Fruit fly (Drosophila melanogaster): ENCODE results near the gene ncm.

The ncm gene

DNA sequence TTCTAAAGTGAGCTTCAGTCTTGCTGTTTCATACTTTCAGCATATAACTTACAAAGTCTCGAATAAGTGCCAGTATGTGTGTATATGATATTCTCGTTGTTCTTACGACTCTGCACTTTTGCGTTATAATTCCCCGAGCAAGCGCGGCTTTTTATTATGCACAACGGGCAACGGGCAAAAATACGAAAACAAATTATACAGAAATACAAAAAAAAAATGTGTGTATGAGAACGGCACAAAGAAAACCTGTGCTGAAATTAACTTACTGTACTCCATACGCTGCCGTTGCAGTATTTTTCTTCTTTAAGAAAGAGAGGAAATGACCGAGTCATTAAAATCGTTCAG, 30.4 kb upstream of the ncm start:
- TF ChIP-seq Snoo (tag; optimal IDR thresholded peaks at IDR 0.05) (no peak), CG4496 (GFP tag; IDR thresholded peaks at IDR 0.05) (0 out of 3 replicates have a peak, but pooled peaks have one; percentile 25), CG10348 (GFP tag; IDR thresholded peaks at IDR 0.05) (no peak), EcR (GFP tag; optimal IDR thresholded peaks at IDR 0.05) (peak; percentile 7)

dm6 chr2L:18478509-18479176, 29.9 kb upstream of the ncm start:
- TF ChIP-seq CG14655 (GFP tag; optimal IDR thresholded peaks at IDR 0.05) (no peak), CG12605 (GFP tag; IDR thresholded peaks at IDR 0.05) (no peak), CG17806 (tag; optimal IDR thresholded peaks at IDR 0.05) (no peak), CG9948 (tag; optimal IDR thresholded peaks at IDR 0.05) (no peak), rn (GFP tag; IDR thresholded peaks at IDR 0.05) (no peak), gl (tag; optimal IDR thresholded peaks at IDR 0.05) (no peak), Ets98B (GFP tag; IDR thresholded peaks at IDR 0.05) (no peak), CG10348 (GFP tag; IDR thresholded peaks at IDR 0.05) (no peak), CG13204 (GFP tag; optimal IDR thresholded peaks at IDR 0.05) (no peak), fd96Ca (GFP tag; IDR thresholded peaks at IDR 0.05) (no peak), CG15710 (tag; optimal IDR thresholded peaks at IDR 0.05) (no peak), Pif1B (GFP tag; optimal IDR thresholded peaks at IDR 0.05) (no peak), CG8159 (tag; optimal IDR thresholded peaks at IDR 0.05) (no peak), Snoo (tag; optimal IDR thresholded peaks at IDR 0.05) (no peak), CG34367 (tag; optimal IDR thresholded peaks at IDR 0.05) (no peak), D1 (tag; optimal IDR thresholded peaks at IDR 0.05) (no peak), Pif1A (GFP tag; optimal IDR thresholded peaks at IDR 0.05) (no peak), CG8301 (tag; optimal IDR thresholded peaks at IDR 0.05) (no peak)

dm6 chr2L:18477455-18477854, 28.7 kb upstream of the ncm start:
- peak; percentile 75 for TF ChIP-seq Snoo (tag; optimal IDR thresholded peaks at IDR 0.05)
- TF ChIP-seq CG32121 (GFP tag; IDR thresholded peaks at IDR 0.05), result peak; percentile 47; the same call in 1 of the 2 replicates
- peak; percentile 85 for TF ChIP-seq Pif1A (GFP tag; optimal IDR thresholded peaks at IDR 0.05)
- TF ChIP-seq CG15710 (tag; optimal IDR thresholded peaks at IDR 0.05), result peak; percentile 94
- peak; percentile 86 for TF ChIP-seq CG34367 (tag; optimal IDR thresholded peaks at IDR 0.05)
- peak; percentile 63 for TF ChIP-seq CG12605 (GFP tag; IDR thresholded peaks at IDR 0.05)
- peak; percentile 87 for TF ChIP-seq CG9948 (tag; optimal IDR thresholded peaks at IDR 0.05)
- TF ChIP-seq rn (GFP tag; IDR thresholded peaks at IDR 0.05), result peak; percentile 74
- TF ChIP-seq EcR (GFP tag; optimal IDR thresholded peaks at IDR 0.05), result peak; percentile 78
- peak; percentile 89 for TF ChIP-seq CG17806 (tag; optimal IDR thresholded peaks at IDR 0.05)
- no peak for TF ChIP-seq CG10348 (GFP tag; IDR thresholded peaks at IDR 0.05)
- TF ChIP-seq CG4496 (GFP tag; IDR thresholded peaks at IDR 0.05), result peak; percentile 85
- peak; percentile 64 for TF ChIP-seq CG8301 (tag; optimal IDR thresholded peaks at IDR 0.05)
- TF ChIP-seq Ets98B (GFP tag; IDR thresholded peaks at IDR 0.05), result peak; percentile 72
- peak; percentile 73 for TF ChIP-seq D1 (tag; optimal IDR thresholded peaks at IDR 0.05)
- peak; percentile 77 for TF ChIP-seq gl (tag; optimal IDR thresholded peaks at IDR 0.05)
- peak; percentile 73 for TF ChIP-seq CG14655 (GFP tag; optimal IDR thresholded peaks at IDR 0.05)
- TF ChIP-seq fd96Ca (GFP tag; IDR thresholded peaks at IDR 0.05), result 0 out of 3 replicates have a peak, but pooled peaks have one; percentile 25
- TF ChIP-seq CG8159 (tag; optimal IDR thresholded peaks at IDR 0.05), result peak; percentile 93
- peak; percentile 78 for TF ChIP-seq Pif1B (GFP tag; optimal IDR thresholded peaks at IDR 0.05)
- peak; percentile 76 for TF ChIP-seq CG13204 (GFP tag; optimal IDR thresholded peaks at IDR 0.05)

dm6 chr2L:18469544-18470109, 20.9 kb upstream of the ncm start:
- TF ChIP-seq CG4496 (GFP tag; IDR thresholded peaks at IDR 0.05) (peak; percentile 57; the same call in 1 of the 3 replicates), Snoo (tag; optimal IDR thresholded peaks at IDR 0.05) (peak; percentile 47), CG17806 (tag; optimal IDR thresholded peaks at IDR 0.05) (no peak), EcR (GFP tag; optimal IDR thresholded peaks at IDR 0.05) (peak; percentile 91)

- TF ChIP-seq CG9948 (tag; optimal IDR thresholded peaks at IDR 0.05) (no peak), CG4496 (GFP tag; IDR thresholded peaks at IDR 0.05) (peak; percentile 71), CG34367 (tag; optimal IDR thresholded peaks at IDR 0.05) (no peak), Snoo (tag; optimal IDR thresholded peaks at IDR 0.05) (no peak), gl (tag; optimal IDR thresholded peaks at IDR 0.05) (no peak), EcR (GFP tag; optimal IDR thresholded peaks at IDR 0.05) (peak; percentile 99), CG15710 (tag; optimal IDR thresholded peaks at IDR 0.05) (no peak), CG14655 (GFP tag; optimal IDR thresholded peaks at IDR 0.05) (peak; percentile 31), fd96Ca (GFP tag; IDR thresholded peaks at IDR 0.05) (peak; percentile 75; the same call in 2 of the 3 replicates), CG32121 (GFP tag; IDR thresholded peaks at IDR 0.05) (no peak; the same call in 1 of the 2 replicates), CG13204 (GFP tag; optimal IDR thresholded peaks at IDR 0.05) (no peak), rn (GFP tag; IDR thresholded peaks at IDR 0.05) (peak; percentile 62), CG8301 (tag; optimal IDR thresholded peaks at IDR 0.05) (peak; percentile 25), CG8159 (tag; optimal IDR thresholded peaks at IDR 0.05) (no peak), D1 (tag; optimal IDR thresholded peaks at IDR 0.05) (no peak), Pif1A (GFP tag; optimal IDR thresholded peaks at IDR 0.05) (peak; percentile 15), CG17806 (tag; optimal IDR thresholded peaks at IDR 0.05) (no peak), CG10348 (GFP tag; IDR thresholded peaks at IDR 0.05) (no peak), Ets98B (GFP tag; IDR thresholded peaks at IDR 0.05) (peak; percentile 79), Pif1B (GFP tag; optimal IDR thresholded peaks at IDR 0.05) (no peak), CG12605 (GFP tag; IDR thresholded peaks at IDR 0.05) (no peak)
These were observed 19.9 kb upstream of the ncm start for dm6 chr2L:18468607-18469015.

- no peak for TF ChIP-seq CG10348 (GFP tag; IDR thresholded peaks at IDR 0.05)
- TF ChIP-seq CG8301 (tag; optimal IDR thresholded peaks at IDR 0.05), result peak; percentile 48
- peak; percentile 70 for TF ChIP-seq CG14655 (GFP tag; optimal IDR thresholded peaks at IDR 0.05)
- TF ChIP-seq rn (GFP tag; IDR thresholded peaks at IDR 0.05), result 0 out of 2 replicates have a peak, but pooled peaks have one; percentile 12
- TF ChIP-seq CG9948 (tag; optimal IDR thresholded peaks at IDR 0.05), result peak; percentile 74
- TF ChIP-seq Ets98B (GFP tag; IDR thresholded peaks at IDR 0.05), result no peak
- TF ChIP-seq D1 (tag; optimal IDR thresholded peaks at IDR 0.05), result peak; percentile 63
- TF ChIP-seq CG8159 (tag; optimal IDR thresholded peaks at IDR 0.05), result peak; percentile 80
- peak; percentile 58 for TF ChIP-seq CG15710 (tag; optimal IDR thresholded peaks at IDR 0.05)
- TF ChIP-seq CG13204 (GFP tag; optimal IDR thresholded peaks at IDR 0.05), result no peak
- no peak for TF ChIP-seq EcR (GFP tag; optimal IDR thresholded peaks at IDR 0.05)
- TF ChIP-seq fd96Ca (GFP tag; IDR thresholded peaks at IDR 0.05), result no peak; the same call in 2 of the 3 replicates
- TF ChIP-seq Pif1A (GFP tag; optimal IDR thresholded peaks at IDR 0.05), result no peak
- TF ChIP-seq CG4496 (GFP tag; IDR thresholded peaks at IDR 0.05), result peak; percentile 7; the same call in 1 of the 3 replicates
- TF ChIP-seq CG12605 (GFP tag; IDR thresholded peaks at IDR 0.05), result no peak
- TF ChIP-seq CG34367 (tag; optimal IDR thresholded peaks at IDR 0.05), result peak; percentile 41
- TF ChIP-seq Snoo (tag; optimal IDR thresholded peaks at IDR 0.05), result peak; percentile 45
- no peak for TF ChIP-seq CG32121 (GFP tag; IDR thresholded peaks at IDR 0.05)
- TF ChIP-seq gl (tag; optimal IDR thresholded peaks at IDR 0.05), result no peak
- TF ChIP-seq Pif1B (GFP tag; optimal IDR thresholded peaks at IDR 0.05), result no peak
- TF ChIP-seq CG17806 (tag; optimal IDR thresholded peaks at IDR 0.05), result peak; percentile 67
These were observed 19.3 kb upstream of the ncm start for dm6 chr2L:18468010-18468409.

All from whole organism, pupa.